Worm (Caenorhabditis elegans) whole organism, L4 larva: ENCODE measurements around the gene F41G3.10.
A peak's percentile ranks its signal among the peaks of the same experiment; 100 is the strongest.

ENCODE experiments used
- D1046.2 ChIP-seq: fragments of 200-800 bp; sonication (Bioruptor generic); IDR thresholded peaks from 2 replicates; pipeline ENCODE4 v1.3.6; 2022; ENCODE audit warnings: missing genetic modification characterization, missing compliant biosample characterization
- F37D6.2 ChIP-seq: sonication (generic microtip); optimal IDR thresholded peaks from 2 replicates; lab custom pipeline; 2016; ENCODE audit warnings: mild to moderate bottlenecking, missing genetic modification characterization, missing compliant biosample characterization
- F49E8.2 ChIP-seq: sonication (generic microtip); optimal IDR thresholded peaks from 2 replicates; lab custom pipeline; 2016; ENCODE audit warnings: missing compliant biosample characterization, mild to moderate bottlenecking, missing genetic modification characterization, borderline replicate concordance
- Y105C5A.15 ChIP-seq: fragments of 200-800 bp; sonication (Bioruptor generic); IDR thresholded peaks from 2 replicates; pipeline ENCODE4 v1.3.6; 2022; ENCODE audit warnings: missing genetic modification characterization, missing compliant biosample characterization
- Y75B8A.6 ChIP-seq: fragments of 200-800 bp; sonication (Bioruptor generic); IDR thresholded peaks from 2 replicates; pipeline ENCODE4 v1.3.6; 2022; ENCODE audit warnings: missing genetic modification reagents, missing genetic modification characterization, missing compliant biosample characterization
- aly-2 ChIP-seq: sonication (generic microtip); optimal IDR thresholded peaks from 2 replicates; lab custom pipeline; 2018; ENCODE audit warnings: missing biosample characterization, missing genetic modification characterization
- attf-4 ChIP-seq: sonication (generic microtip); optimal IDR thresholded peaks from 3 replicates; lab custom pipeline; 2017; ENCODE audit warnings: missing biosample characterization, missing genetic modification characterization
- ceh-62 ChIP-seq: sonication (generic microtip); optimal IDR thresholded peaks from 2 replicates; lab custom pipeline; 2017; ENCODE audit warnings: missing biosample characterization, missing genetic modification characterization
- dmd-6 ChIP-seq: fragments of 200-800 bp; sonication (Bioruptor generic); IDR thresholded peaks from 2 replicates; pipeline ENCODE4 v1.3.6; 2022; ENCODE audit warnings: missing genetic modification reagents, missing genetic modification characterization, missing compliant biosample characterization
- dpl-1 ChIP-seq: fragments of 150-350 bp; optimal IDR thresholded peaks from 2 replicates; lab custom pipeline; 2014; ENCODE audit warnings: missing biosample characterization, missing genetic modification reagents, missing genetic modification characterization
- dve-1 ChIP-seq: sonication (generic microtip); optimal IDR thresholded peaks from 2 replicates; lab custom pipeline; 2017; ENCODE audit warnings: antibody characterized with exemption, mild to moderate bottlenecking, missing genetic modification characterization, missing compliant biosample characterization; ENCODE audit not compliant: insufficient read depth
- egl-43 ChIP-seq: fragments of 200-800 bp; sonication (Bioruptor generic); IDR thresholded peaks from 2 replicates; pipeline ENCODE4 v1.3.6; 2022; ENCODE audit warnings: missing genetic modification reagents, missing genetic modification characterization, missing compliant biosample characterization
- fkh-10 ChIP-seq: fragments of 150-350 bp; optimal IDR thresholded peaks from 2 replicates; lab custom pipeline; 2014; ENCODE audit warnings: missing biosample characterization, missing genetic modification reagents, missing genetic modification characterization
- hmg-1.1 ChIP-seq: fragments of 200-800 bp; sonication (Bioruptor generic); IDR thresholded peaks from 2 replicates; pipeline ENCODE4 v1.3.6; 2022; ENCODE audit warnings: missing genetic modification reagents, missing genetic modification characterization, missing compliant biosample characterization
- lin-15B ChIP-seq: fragments of 150-350 bp; sonication (generic microtip); optimal IDR thresholded peaks from 3 replicates; lab custom pipeline; 2014; ENCODE audit warnings: missing biosample characterization, missing genetic modification characterization
- lin-38 ChIP-seq: fragments of 200-800 bp; sonication (Bioruptor generic); IDR thresholded peaks from 2 replicates; pipeline ENCODE4 v1.3.6; 2022; ENCODE audit warnings: missing genetic modification reagents, missing genetic modification characterization, missing compliant biosample characterization
- lir-3 ChIP-seq: sonication (generic microtip); optimal IDR thresholded peaks from 2 replicates; lab custom pipeline; 2016; ENCODE audit warnings: mild to moderate bottlenecking, missing genetic modification characterization, missing compliant biosample characterization
- madf-5 ChIP-seq, 2 experiments: fragments of 200-800 bp; sonication (Bioruptor generic); IDR thresholded peaks; 2 replicates each; pipeline ENCODE4 v1.3.6; 2022; ENCODE audit warnings: missing compliant biosample characterization in 2 of 2, missing genetic modification characterization in 2 of 2
- mep-1 ChIP-seq: fragments of 150-350 bp; sonication (generic microtip); optimal IDR thresholded peaks from 3 replicates; lab custom pipeline; 2014; ENCODE audit warnings: missing biosample characterization, missing genetic modification characterization
- mxl-2 ChIP-seq: fragments of 200-800 bp; sonication (Bioruptor generic); conservative IDR thresholded peaks from 2 replicates; pipeline ENCODE4 v1.3.6; 2022; ENCODE audit warnings: missing genetic modification reagents, missing genetic modification characterization, missing compliant biosample characterization
- mxl-3 ChIP-seq: fragments of 200-800 bp; sonication (Bioruptor generic); optimal IDR thresholded peaks from 2 replicates; lab custom pipeline; 2018; ENCODE audit warnings: mild to moderate bottlenecking, missing genetic modification characterization, missing compliant biosample characterization
- nhr-11 ChIP-seq: fragments of 150-350 bp; optimal IDR thresholded peaks from 2 replicates; lab custom pipeline; 2014; ENCODE audit warnings: missing biosample characterization, missing genetic modification characterization
- nhr-25 ChIP-seq: sonication (generic microtip); optimal IDR thresholded peaks from 2 replicates; lab custom pipeline; 2017; ENCODE audit warnings: missing genetic modification characterization, mild to moderate bottlenecking, missing compliant biosample characterization, antibody characterized with exemption, moderate library complexity, borderline replicate concordance; ENCODE audit not compliant: insufficient read depth
- nhr-48 ChIP-seq: sonication (generic microtip); optimal IDR thresholded peaks from 2 replicates; lab custom pipeline; 2016; ENCODE audit warnings: mild to moderate bottlenecking, missing genetic modification characterization, missing compliant biosample characterization
- nhr-6 ChIP-seq: fragments of 150-350 bp; optimal IDR thresholded peaks from 2 replicates; lab custom pipeline; 2014; ENCODE audit warnings: missing biosample characterization, missing genetic modification characterization
- nhr-76 ChIP-seq: fragments of 150-350 bp; optimal IDR thresholded peaks from 2 replicates; lab custom pipeline; 2014; ENCODE audit warnings: missing biosample characterization, missing genetic modification characterization
- pha-4 ChIP-seq, 2 experiments: fragments of 150-350 bp in 1 of 2; fragments of 200-800 bp in 1 of 2; sonication (Bioruptor generic) in 1 of 2; IDR thresholded peaks in 1 of 2; optimal IDR thresholded peaks in 1 of 2; 2 replicates each; pipeline versions ENCODE4 v1.3.6 to Lab custom; 2014 to 2022; ENCODE audit warnings: missing genetic modification characterization in 2 of 2, missing genetic modification reagents in 2 of 2, missing biosample characterization in 1 of 2, missing compliant biosample characterization in 1 of 2
- pqm-1 ChIP-seq: sonication (generic microtip); optimal IDR thresholded peaks from 2 replicates; lab custom pipeline; 2017; ENCODE audit warnings: missing biosample characterization, missing genetic modification characterization
- rbr-2 ChIP-seq: sonication (generic microtip); optimal IDR thresholded peaks from 2 replicates; lab custom pipeline; 2016; ENCODE audit warnings: missing genotype, missing genetic modification characterization, missing compliant biosample characterization
- snpc-1.2 ChIP-seq: fragments of 200-800 bp; sonication (Bioruptor generic); IDR thresholded peaks from 2 replicates; pipeline ENCODE4 v1.3.6; 2022; ENCODE audit warnings: missing genetic modification reagents, missing genetic modification characterization, missing compliant biosample characterization
- spr-1 ChIP-seq: sonication (generic microtip); optimal IDR thresholded peaks from 2 replicates; lab custom pipeline; 2016; ENCODE audit warnings: mild to moderate bottlenecking, missing genetic modification characterization, missing compliant biosample characterization
- tag-97 ChIP-seq: fragments of 200-800 bp; sonication (Bioruptor generic); IDR thresholded peaks from 2 replicates; pipeline ENCODE4 v1.3.6; 2022; ENCODE audit warnings: missing genetic modification characterization, missing compliant biosample characterization
- unc-39 ChIP-seq: sonication (generic microtip); optimal IDR thresholded peaks from 2 replicates; lab custom pipeline; 2017; ENCODE audit warnings: missing biosample characterization, missing genetic modification characterization
- unc-62 ChIP-seq, 3 experiments: fragments of 150-350 bp in 1 of 3; sonication (generic microtip); optimal IDR thresholded peaks in 2 of 3; peaks in 1 of 3; 1 replicate in 1 of 3; 2 replicates in 2 of 3; lab custom pipeline; 2014 to 2017; ENCODE audit warnings: missing biosample characterization in 3 of 3, missing genetic modification characterization in 3 of 3, missing genetic modification reagents in 3 of 3, missing genotype in 1 of 3
- zag-1 ChIP-seq: fragments of 150-350 bp; optimal IDR thresholded peaks from 2 replicates; lab custom pipeline; 2014; ENCODE audit warnings: missing biosample characterization, missing genetic modification characterization
- ztf-7 ChIP-seq: fragments of 150-350 bp; optimal IDR thresholded peaks from 2 replicates; lab custom pipeline; 2014; ENCODE audit warnings: missing biosample characterization, missing genetic modification characterization

F41G3.10 gene

ce11 chrII:6734674-6735073 lies 14.6 kb downstream of the F41G3.10 start, which contains the start of gene T14B4.3 (continued):
- TF ChIP-seq nhr-25 (tag; lab: Kevin White, UChicago): no peak
- peak; percentile 51 for TF ChIP-seq rbr-2 (tag; lab: Kevin White, UChicago)
- TF ChIP-seq mxl-3: no peak
- TF ChIP-seq nhr-6 (tag; lab: Kevin White, UChicago): peak; percentile 75
- TF ChIP-seq pqm-1 (tag; lab: Kevin White, UChicago): no peak
- no peak for TF ChIP-seq spr-1 (tag; lab: Kevin White, UChicago)
- TF ChIP-seq mep-1 (tag; lab: Kevin White, UChicago): peak; percentile 73
- no peak for TF ChIP-seq mxl-2 (GFP tag; lab: Robert Waterston, UW)
- no peak for TF ChIP-seq ztf-7 (tag; lab: Kevin White, UChicago)
- no peak for TF ChIP-seq Y75B8A.6 (GFP tag; lab: Robert Waterston, UW)
- no peak for TF ChIP-seq zag-1
- no peak for TF ChIP-seq unc-39 (tag; lab: Kevin White, UChicago)
- TF ChIP-seq F49E8.2 (tag; lab: Kevin White, UChicago): no peak
- no peak for TF ChIP-seq D1046.2 (GFP tag; lab: Robert Waterston, UW)
- TF ChIP-seq snpc-1.2 (GFP tag; lab: Robert Waterston, UW): no peak
- TF ChIP-seq tag-97 (GFP tag; lab: Robert Waterston, UW): no peak
- TF ChIP-seq F37D6.2 (tag; lab: Kevin White, UChicago): no peak
- TF ChIP-seq lir-3 (tag; lab: Kevin White, UChicago): no peak
- TF ChIP-seq aly-2 (tag; lab: Kevin White, UChicago): no peak
- no peak for TF ChIP-seq attf-4 (tag; lab: Kevin White, UChicago)
- TF ChIP-seq ceh-62 (tag; lab: Kevin White, UChicago): no peak
- TF ChIP-seq lin-15B: no peak

DNA sequence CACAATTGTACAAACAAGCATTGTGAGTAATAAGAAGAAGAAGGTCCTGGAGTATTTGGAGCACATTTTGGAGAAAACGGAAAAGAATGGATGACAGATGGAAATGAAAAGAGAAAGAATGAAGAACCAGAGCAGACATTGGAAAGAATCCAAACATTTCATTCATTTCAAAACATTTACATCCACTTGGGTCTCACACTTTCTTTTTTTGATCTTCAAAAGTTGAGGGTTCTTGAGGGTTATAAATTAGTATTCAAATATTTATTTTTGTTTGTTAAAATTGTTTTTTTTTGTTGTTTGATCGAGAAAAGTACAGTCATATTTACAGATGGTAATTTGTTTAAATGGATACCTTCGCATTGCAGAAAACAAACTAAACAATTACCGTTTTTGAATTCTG lies 15.6 kb downstream of the F41G3.10 start, which contains the start of gene T14B4.9:
TSS of gene T14B4.9 (minus strand) at position 101 of the 400 bp plus-strand sequence.
- TF ChIP-seq attf-4 (tag; lab: Kevin White, UChicago) (no peak), nhr-11 (tag; lab: Kevin White, UChicago) (no peak), pha-4 (GFP tag; IDR thresholded peaks at IDR 0.05; lab: Robert Waterston, UW) (no peak), pha-4 (tag; optimal IDR thresholded peaks at IDR 0.05; lab: Kevin White, UChicago) (no peak), tag-97 (GFP tag; lab: Robert Waterston, UW) (no peak), nhr-48 (tag; lab: Kevin White, UChicago) (no peak), Y105C5A.15 (GFP tag; lab: Robert Waterston, UW) (no peak), dve-1 (no peak), nhr-76 (tag; lab: Kevin White, UChicago) (no peak), dpl-1 (GFP tag; lab: Kevin White, UChicago) (no peak), lin-38 (GFP tag; lab: Robert Waterston, UW) (no peak), Y75B8A.6 (GFP tag; lab: Robert Waterston, UW) (no peak)

DNA sequence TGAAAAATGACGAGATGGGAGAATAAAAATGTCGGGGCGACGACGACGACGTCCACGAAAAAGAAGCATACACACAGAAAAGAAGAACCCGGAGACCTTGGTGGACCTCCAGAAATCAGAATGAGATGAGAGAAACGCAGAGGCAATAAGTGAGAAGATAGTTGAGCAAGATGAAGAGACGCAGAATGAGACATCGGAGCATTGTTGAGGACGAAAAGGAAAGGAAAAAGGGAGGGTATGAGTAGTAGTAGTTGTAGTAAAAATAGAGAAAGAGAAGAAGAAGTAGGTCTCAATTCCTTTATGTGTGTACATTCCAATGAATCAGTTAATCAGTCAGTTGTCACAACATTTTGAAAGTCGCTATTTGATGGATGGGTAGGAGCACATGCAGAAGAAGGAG lies 20.0 kb downstream of the F41G3.10 start, which contains the start of gene T14B4.8:
TSS of gene T14B4.8 (minus strand) at position 60 of the 400 bp plus-strand sequence.
- no peak for TF ChIP-seq egl-43 (GFP tag; lab: Robert Waterston, UW)
- no peak for TF ChIP-seq lir-3 (tag; lab: Kevin White, UChicago)
- TF ChIP-seq madf-5 (GFP tag; IDR thresholded peaks at IDR 0.05; lab: Robert Waterston, UW): no peak
- TF ChIP-seq dmd-6 (GFP tag; lab: Robert Waterston, UW): no peak
- peak in 1 of 2 experiments; percentile 94 for TF ChIP-seq unc-62 (GFP tag; optimal IDR thresholded peaks at IDR 0.05 in 1 of 2; lab: Kevin White, UChicago)
- TF ChIP-seq unc-62 (tag; optimal IDR thresholded peaks at IDR 0.05; lab: Kevin White, UChicago): no peak
- TF ChIP-seq fkh-10 (GFP tag; lab: Kevin White, UChicago): peak; percentile 22
- peak; percentile 38; the same call in 1 of the 2 replicates for TF ChIP-seq hmg-1.1
- TF ChIP-seq zag-1: no peak
- TF ChIP-seq, all 104 proteins: peak for 3
